Worm (Caenorhabditis elegans): Measurements from ENCODE around the gene C07G2.5.
A peak's percentile ranks its signal among the peaks of the same experiment; 100 is the strongest.

The C07G2.5 gene

ce11 chrIII:4470793-4471192 lies 28.0 kb downstream of the C07G2.5 start (continued):
- peak; percentile 93 for TF ChIP-seq elt-2 (tag; optimal IDR thresholded peaks at IDR 0.05)
- TF ChIP-seq gmeb-2 (tag; optimal IDR thresholded peaks at IDR 0.05), result peak; percentile 85
- peak; percentile 46 for TF ChIP-seq pqm-1 (tag; optimal IDR thresholded peaks at IDR 0.05)
- TF ChIP-seq ceh-24 (tag; optimal IDR thresholded peaks at IDR 0.05), result peak; percentile 45
- TF ChIP-seq zip-5 (tag; optimal IDR thresholded peaks at IDR 0.05), result peak; percentile 54
- TF ChIP-seq tbx-2 (tag; optimal IDR thresholded peaks at IDR 0.05), result peak; percentile 91
- no peak for TF ChIP-seq mec-3 (tag; optimal IDR thresholded peaks at IDR 0.05; ENCODE audit: borderline replicate concordance)
- TF ChIP-seq sox-2 (GFP tag; IDR thresholded peaks at IDR 0.05), result peak; percentile 83
- TF ChIP-seq lim-6 (tag; optimal IDR thresholded peaks at IDR 0.05), result peak; percentile 21
- TF ChIP-seq rnt-1 (tag; optimal IDR thresholded peaks at IDR 0.05), result peak; percentile 61
- no peak for TF ChIP-seq fkh-10 (GFP tag; optimal IDR thresholded peaks at IDR 0.05)
- TF ChIP-seq che-1 (tag; optimal IDR thresholded peaks at IDR 0.05), result peak; percentile 87
- TF ChIP-seq ahr-1 (tag; optimal IDR thresholded peaks at IDR 0.05), result peak; percentile 62
- TF ChIP-seq eyg-1 (tag; optimal IDR thresholded peaks at IDR 0.05), result peak; percentile 89
- TF ChIP-seq ceh-14 (tag; optimal IDR thresholded peaks at IDR 0.05), result peak; percentile 33
- TF ChIP-seq pha-2 (tag; optimal IDR thresholded peaks at IDR 0.05), result peak; percentile 84
- peak; percentile 15 for TF ChIP-seq ets-4 (tag; optimal IDR thresholded peaks at IDR 0.05)
- TF ChIP-seq ttx-3 (tag; optimal IDR thresholded peaks at IDR 0.05), result peak; percentile 83
- TF ChIP-seq elt-4 (tag; optimal IDR thresholded peaks at IDR 0.05), result no peak
- TF ChIP-seq pag-3 (tag; optimal IDR thresholded peaks at IDR 0.05; ENCODE audit: borderline replicate concordance), result no peak
- TF ChIP-seq ref-2 (tag; optimal IDR thresholded peaks at IDR 0.05), result peak; percentile 83
- peak; percentile 83 for TF ChIP-seq lin-11 (tag; optimal IDR thresholded peaks at IDR 0.05)
- TF ChIP-seq fax-1 (tag; optimal IDR thresholded peaks at IDR 0.05), result peak; percentile 69
- peak; percentile 80 for TF ChIP-seq fkh-6 (tag; optimal IDR thresholded peaks at IDR 0.05)
- peak; percentile 72 for TF ChIP-seq hlh-8 (tag; optimal IDR thresholded peaks at IDR 0.05)
- peak; percentile 73 for TF ChIP-seq F13H6.1 (tag; optimal IDR thresholded peaks at IDR 0.05)
- TF ChIP-seq hlh-13 (GFP tag; optimal IDR thresholded peaks at IDR 0.05), result peak; percentile 83
- TF ChIP-seq ceh-45 (GFP tag; IDR thresholded peaks at IDR 0.05), result peak; percentile 85
- TF ChIP-seq hlh-6 (tag; optimal IDR thresholded peaks at IDR 0.05), result peak; percentile 90
- TF ChIP-seq K02D7.2 (tag; optimal IDR thresholded peaks at IDR 0.05), result peak; percentile 66
- TF ChIP-seq C08G9.2 (tag; optimal IDR thresholded peaks at IDR 0.05), result peak; percentile 67
- TF ChIP-seq hlh-30 (tag; optimal IDR thresholded peaks at IDR 0.05; ENCODE audit: insufficient read depth), result peak; percentile 49
- TF ChIP-seq dve-1 (tag; optimal IDR thresholded peaks at IDR 0.05), result peak; percentile 95
- peak; percentile 87 for TF ChIP-seq syd-9 (tag; optimal IDR thresholded peaks at IDR 0.05)
- TF ChIP-seq T23F11.4 (GFP tag; optimal IDR thresholded peaks at IDR 0.05), result peak; percentile 84
- TF ChIP-seq ama-1 (optimal IDR thresholded peaks at IDR 0.05), result no peak
- TF ChIP-seq ceh-18 (tag; optimal IDR thresholded peaks at IDR 0.05), result peak; percentile 58
- no peak for TF ChIP-seq pha-4 (tag; optimal IDR thresholded peaks at IDR 0.05)
- peak; percentile 87 for TF ChIP-seq pat-9 (tag; optimal IDR thresholded peaks at IDR 0.05)
- TF ChIP-seq unc-86 (tag; optimal IDR thresholded peaks at IDR 0.05), result peak; percentile 89
- TF ChIP-seq C38D4.7 (GFP tag; optimal IDR thresholded peaks at IDR 0.05), result peak; percentile 86
- TF ChIP-seq ceh-19 (GFP tag; optimal IDR thresholded peaks at IDR 0.05), result peak; percentile 89
- peak; percentile 65 for TF ChIP-seq dmd-4 (tag; optimal IDR thresholded peaks at IDR 0.05; ENCODE audit: borderline replicate concordance)
- TF ChIP-seq ceh-31 (tag; optimal IDR thresholded peaks at IDR 0.05), result peak; percentile 69
- peak; percentile 90 for TF ChIP-seq ztf-16 (tag; optimal IDR thresholded peaks at IDR 0.05)
- TF ChIP-seq sox-4 (tag; optimal IDR thresholded peaks at IDR 0.05), result peak; percentile 85

Data from whole organism, late embryonic.